Worm (Caenorhabditis elegans) whole organism, midembryonic: ENCODE results near the gene D2062.1.
"Not testable (repeated sequence)": the region's sequence is repeated elsewhere in the genome, so short reads cannot be mapped to it uniquely, and the experiment has no call there.

Experiments
- T22C8.4 ChIP-seq: fragments of 200-800 bp; sonication (Bioruptor generic); IDR thresholded peaks from 2 replicates; pipeline ENCODE4 v1.3.6; 2022; ENCODE audit warnings: missing genetic modification characterization, missing compliant biosample characterization
- flt-1 ChIP-seq: fragments of 200-800 bp; sonication (Bioruptor generic); IDR thresholded peaks from 2 replicates; pipeline ENCODE4 v1.3.6; 2022; ENCODE audit warnings: missing genetic modification characterization, missing compliant biosample characterization
- ref-1 ChIP-seq: fragments of 200-800 bp; sonication (Bioruptor generic); conservative IDR thresholded peaks from 2 replicates; pipeline ENCODE4 v1.3.6; 2022; ENCODE audit warnings: missing genetic modification reagents, missing genetic modification characterization, missing compliant biosample characterization
- tab-1 ChIP-seq: fragments of 200-800 bp; sonication (Bioruptor generic); IDR thresholded peaks from 2 replicates; pipeline ENCODE4 v1.3.6; 2022; ENCODE audit warnings: missing genetic modification characterization, missing compliant biosample characterization

DNA sequence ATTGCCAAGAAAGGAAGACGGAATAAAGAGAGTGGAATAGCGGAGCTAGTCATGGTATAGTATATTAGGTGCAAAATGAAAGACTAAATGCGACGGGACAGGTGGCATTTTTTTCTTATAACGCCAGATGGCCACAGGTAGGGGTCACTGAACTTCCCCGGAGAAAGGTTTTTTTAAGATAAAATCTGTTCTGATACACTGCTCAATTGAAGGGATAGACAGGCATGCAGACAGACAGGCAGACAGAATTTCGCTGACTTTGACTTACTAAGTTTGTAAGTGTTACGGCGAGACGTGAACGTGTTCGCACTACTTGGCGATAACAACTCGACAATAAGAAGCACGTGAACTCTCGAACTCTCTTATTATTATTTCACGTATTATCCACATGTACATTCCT, 42.3 kb downstream of the D2062.1 start, which contains the start of the genes F22E5.20 and F22E5.1:
- TF ChIP-seq T22C8.4 (GFP tag; lab: Robert Waterston, UW); ref-1; flt-1 (GFP tag; lab: Robert Waterston, UW); tab-1 (GFP tag; lab: Robert Waterston, UW): not testable (repeated sequence)
